Fruit fly (Drosophila melanogaster): ENCODE results near the gene dpr19.
A peak's percentile ranks its signal among the peaks of the same experiment; 100 is the strongest.

dpr19 gene

dm6 chr2L:10356508-10356907 is 19.5 kb upstream of the dpr19 start, which contains the start of the genes CtsL4 and ClpP (continued):
- no peak for TF ChIP-seq CG1832 (GFP tag; optimal IDR thresholded peaks at IDR 0.05)
- no peak for TF ChIP-seq CG10543 (GFP tag; optimal IDR thresholded peaks at IDR 0.05)
- no peak for TF ChIP-seq salm (tag; optimal IDR thresholded peaks at IDR 0.05)
- TF ChIP-seq dm (GFP tag; optimal IDR thresholded peaks at IDR 0.05), result no peak
- TF ChIP-seq ab (GFP tag; optimal IDR thresholded peaks at IDR 0.05), result no peak
- peak; percentile 39 for TF ChIP-seq CG17385 (GFP tag; optimal IDR thresholded peaks at IDR 0.05)
- TF ChIP-seq CG2116 (GFP tag; optimal IDR thresholded peaks at IDR 0.05), result peak; percentile 65
- TF ChIP-seq corto (GFP tag; optimal IDR thresholded peaks at IDR 0.05), result no peak
- peak; percentile 40; the same call in 1 of the 3 replicates for TF ChIP-seq Aef1 (GFP tag; IDR thresholded peaks at IDR 0.05)
- no peak for TF ChIP-seq br (optimal IDR thresholded peaks at IDR 0.05)
- no peak for TF ChIP-seq MESR4 (GFP tag; optimal IDR thresholded peaks at IDR 0.05)
- TF ChIP-seq HmgZ (tag; optimal IDR thresholded peaks at IDR 0.05), result peak; percentile 72
- TF ChIP-seq CG17612 (GFP tag; IDR thresholded peaks at IDR 0.05), result no peak
- TF ChIP-seq pros (GFP tag; optimal IDR thresholded peaks at IDR 0.05), result peak; percentile 86
- no peak for TF ChIP-seq CG6813 (GFP tag; optimal IDR thresholded peaks at IDR 0.05)
- 0 out of 2 replicates have a peak, but pooled peaks have one; percentile 23 for TF ChIP-seq Scr (GFP tag; IDR thresholded peaks at IDR 0.05; ENCODE audit: partially characterized antibody)
- TF ChIP-seq CG4424 (GFP tag; optimal IDR thresholded peaks at IDR 0.05), result peak; percentile 35
- TF ChIP-seq gce (GFP tag; IDR thresholded peaks at IDR 0.05), result no peak
- TF ChIP-seq Nf-YB (GFP tag; optimal IDR thresholded peaks at IDR 0.05), result peak; percentile 51
- no peak for TF ChIP-seq CG14441 (GFP tag; IDR thresholded peaks at IDR 0.05)
- no peak for TF ChIP-seq Kr (GFP tag; optimal IDR thresholded peaks at IDR 0.05)
- TF ChIP-seq Atf6 (GFP tag; IDR thresholded peaks at IDR 0.05), result 0 out of 2 replicates have a peak, but pooled peaks have one; percentile 35
- TF ChIP-seq Gug (GFP tag; IDR thresholded peaks at IDR 0.05), result peak; percentile 47; the same call in 2 of the 4 replicates
- TF ChIP-seq CG8944 (GFP tag; optimal IDR thresholded peaks at IDR 0.05), result peak; percentile 20
- peak; percentile 35 for TF ChIP-seq pum (GFP tag; optimal IDR thresholded peaks at IDR 0.05)
- peak; percentile 38; the same call in 1 of the 2 replicates for TF ChIP-seq CG10366 (GFP tag; IDR thresholded peaks at IDR 0.05)
- TF ChIP-seq sqz (GFP tag; optimal IDR thresholded peaks at IDR 0.05), result no peak
- no peak for TF ChIP-seq gsb-n (tag; optimal IDR thresholded peaks at IDR 0.05)
- peak; percentile 46 for TF ChIP-seq Abd-B (GFP tag; optimal IDR thresholded peaks at IDR 0.05)
- TF ChIP-seq en (GFP tag; optimal IDR thresholded peaks at IDR 0.05), result no peak
- peak; percentile 52 for TF ChIP-seq az2 (GFP tag; optimal IDR thresholded peaks at IDR 0.05)
- peak; percentile 43 for TF ChIP-seq Ets97D (GFP tag; optimal IDR thresholded peaks at IDR 0.05)
- peak; percentile 87 for TF ChIP-seq CG10431 (GFP tag; optimal IDR thresholded peaks at IDR 0.05)
- no peak for TF ChIP-seq inv (GFP tag; IDR thresholded peaks at IDR 0.05; ENCODE audit: partially characterized antibody)
- TF ChIP-seq sr (GFP tag; IDR thresholded peaks at IDR 0.05), result no peak
- TF ChIP-seq CG7928 (GFP tag; optimal IDR thresholded peaks at IDR 0.05), result no peak
- TF ChIP-seq CG1602 (GFP tag; optimal IDR thresholded peaks at IDR 0.05), result peak; percentile 46
- TF ChIP-seq CG15514 (GFP tag; optimal IDR thresholded peaks at IDR 0.05), result peak; percentile 53
- peak; percentile 76 for TF ChIP-seq CG4617 (GFP tag; optimal IDR thresholded peaks at IDR 0.05; ENCODE audit: borderline replicate concordance)
- peak; percentile 24 for TF ChIP-seq CG10209 (GFP tag; optimal IDR thresholded peaks at IDR 0.05)
- TF ChIP-seq Tbp (GFP tag; optimal IDR thresholded peaks at IDR 0.05), result no peak
- TF ChIP-seq gcm (GFP tag; optimal IDR thresholded peaks at IDR 0.05), result no peak
- no peak for TF ChIP-seq CG10565 (GFP tag; optimal IDR thresholded peaks at IDR 0.05)
- peak; percentile 13 for TF ChIP-seq tx (GFP tag; optimal IDR thresholded peaks at IDR 0.05)
- TF ChIP-seq crp (GFP tag; optimal IDR thresholded peaks at IDR 0.05), result peak; percentile 29 to 92
- TF ChIP-seq CG7271 (tag; optimal IDR thresholded peaks at IDR 0.05), result peak; percentile 8
- no peak for TF ChIP-seq tll (GFP tag; optimal IDR thresholded peaks at IDR 0.05)
- no peak for TF ChIP-seq trh (GFP tag; optimal IDR thresholded peaks at IDR 0.05)
- 0 out of 2 replicates have a peak, but pooled peaks have one; percentile 17 for TF ChIP-seq CG4404 (GFP tag; IDR thresholded peaks at IDR 0.05)
- TF ChIP-seq CG7839 (tag; optimal IDR thresholded peaks at IDR 0.05), result no peak
